Fruit fly (Drosophila melanogaster) whole organism, embryonic: ENCODE measurements around the gene Jhbp12.

ENCODE experiments used
- Asciz ChIP-seq: fragments of 200-800 bp; sonication (Bioruptor generic); optimal IDR thresholded peaks from 2 replicates; lab custom pipeline; 2017; ENCODE audit warnings: missing biosample characterization, mild to moderate bottlenecking, missing genetic modification characterization, missing genetic modification reagents
- CG10147 ChIP-seq: fragments of 200-800 bp; sonication (Bioruptor generic); optimal IDR thresholded peaks from 2 replicates; lab custom pipeline; 2019; ENCODE audit warnings: missing biosample characterization, mild to moderate bottlenecking, missing genetic modification characterization, moderate library complexity
- CG1024 ChIP-seq: fragments of 200-800 bp; sonication (Bioruptor generic); IDR thresholded peaks from 2 replicates; pipeline ENCODE4 v1.3.6; 2022; ENCODE audit warnings: missing biosample characterization, missing genetic modification characterization
- CG10543 ChIP-seq: fragments of 200-800 bp; sonication (Bioruptor generic); optimal IDR thresholded peaks from 3 replicates; lab custom pipeline; 2017; ENCODE audit warnings: missing biosample characterization, mild to moderate bottlenecking, missing genetic modification characterization, moderate library complexity
- CG11456 ChIP-seq: fragments of 200-800 bp; sonication (Bioruptor generic); IDR thresholded peaks from 3 replicates; pipeline ENCODE4 v1.3.6; 2022; ENCODE audit warnings: missing biosample characterization, missing genetic modification characterization
- CG12744 ChIP-seq: fragments of 200-800 bp; sonication (Bioruptor generic); optimal IDR thresholded peaks from 2 replicates; lab custom pipeline; 2016; ENCODE audit warnings: missing biosample characterization, missing genetic modification characterization
- CG13894 ChIP-seq: fragments of 200-800 bp; sonication (Bioruptor generic); optimal IDR thresholded peaks from 3 replicates; lab custom pipeline; 2018; ENCODE audit warnings: missing biosample characterization, mild to moderate bottlenecking, missing genetic modification characterization, moderate library complexity
- CG14014 ChIP-seq: fragments of 200-800 bp; sonication (Bioruptor generic); IDR thresholded peaks from 2 replicates; pipeline ENCODE4 v1.3.6; 2022; ENCODE audit warnings: missing biosample characterization, missing genetic modification characterization
- CG3995 ChIP-seq: fragments of 200-800 bp; sonication (Bioruptor generic); optimal IDR thresholded peaks from 3 replicates; lab custom pipeline; 2016; ENCODE audit warnings: missing biosample characterization, missing genetic modification characterization
- CG6175 ChIP-seq: fragments of 200-800 bp; sonication (Bioruptor generic); IDR thresholded peaks from 3 replicates; pipeline ENCODE4 v1.3.6; 2022; ENCODE audit warnings: missing biosample characterization, missing genetic modification characterization
- CG6654 ChIP-seq: fragments of 200-800 bp; sonication (Bioruptor generic); optimal IDR thresholded peaks from 2 replicates; lab custom pipeline; 2017; ENCODE audit warnings: missing biosample characterization, mild to moderate bottlenecking, missing genetic modification characterization
- CG6765 ChIP-seq: fragments of 200-800 bp; sonication (Bioruptor generic); optimal IDR thresholded peaks from 3 replicates; lab custom pipeline; 2017; ENCODE audit warnings: missing biosample characterization, mild to moderate bottlenecking, missing genetic modification characterization
- CG7987 ChIP-seq: fragments of 200-800 bp; sonication (Bioruptor generic); optimal IDR thresholded peaks from 2 replicates; lab custom pipeline; 2018; ENCODE audit warnings: missing biosample characterization, mild to moderate bottlenecking, missing genetic modification characterization, moderate library complexity
- CG9437 ChIP-seq: fragments of 200-800 bp; sonication (Bioruptor generic); optimal IDR thresholded peaks from 2 replicates; lab custom pipeline; 2018; ENCODE audit warnings: missing biosample characterization, mild to moderate bottlenecking, missing genetic modification characterization
- CG9932 ChIP-seq: fragments of 200-800 bp; sonication (Bioruptor generic); IDR thresholded peaks from 2 replicates; pipeline ENCODE4 v1.3.6; 2022; ENCODE audit warnings: missing biosample characterization, missing genetic modification characterization
- D19A ChIP-seq: fragments of 200-800 bp; optimal IDR thresholded peaks from 3 replicates; lab custom pipeline; 2019; ENCODE audit warnings: missing biosample characterization, mild to moderate bottlenecking, missing genetic modification characterization, moderate library complexity
- Dbx ChIP-seq: fragments of 200-800 bp; sonication (Bioruptor generic); IDR thresholded peaks from 3 replicates; pipeline ENCODE4 v1.3.6; 2022; ENCODE audit warnings: missing biosample characterization, missing genetic modification characterization
- Dfd ChIP-seq, 2 experiments: fragments of >200 bp; optimal IDR thresholded peaks; 2 replicates each; lab custom pipeline; 2017; ENCODE audit warnings: missing biosample characterization in 2 of 2, missing genetic modification characterization in 2 of 2
- Dll ChIP-seq: fragments of 200-800 bp; sonication (Bioruptor generic); IDR thresholded peaks from 4 replicates; pipeline ENCODE4 v1.3.6; 2022; ENCODE audit warnings: missing biosample characterization, missing genetic modification characterization; ENCODE audit not compliant: partially characterized antibody
- E2f1 ChIP-seq: fragments of 200-800 bp; sonication (Bioruptor generic); IDR thresholded peaks from 2 replicates; pipeline ENCODE4 v1.3.6; 2022; ENCODE audit warnings: missing biosample characterization, missing genetic modification characterization
- E2f2 ChIP-seq: fragments of 200-800 bp; sonication (Bioruptor generic); IDR thresholded peaks from 2 replicates; pipeline ENCODE4 v1.3.6; 2022; ENCODE audit warnings: missing biosample characterization, missing genetic modification characterization
- Eip74EF ChIP-seq, 2 experiments: fragments of 200-800 bp in 1 of 2; fragments of >200 bp in 1 of 2; sonication (Bioruptor generic) in 1 of 2; optimal IDR thresholded peaks; 2 replicates each; lab custom pipeline; 2017 to 2019; ENCODE audit warnings: missing biosample characterization in 2 of 2, missing genetic modification characterization in 2 of 2, mild to moderate bottlenecking in 1 of 2, moderate library complexity in 1 of 2
- Ets97D ChIP-seq: fragments of 200-800 bp; sonication (Bioruptor generic); optimal IDR thresholded peaks from 3 replicates; lab custom pipeline; 2016; ENCODE audit warnings: missing biosample characterization, missing genetic modification characterization
- HHEX ChIP-seq: fragments of 200-800 bp; sonication (Bioruptor generic); optimal IDR thresholded peaks from 3 replicates; lab custom pipeline; 2017; ENCODE audit warnings: missing biosample characterization, mild to moderate bottlenecking, missing genetic modification characterization, missing genetic modification reagents
- Hey ChIP-seq: fragments of 200-800 bp; sonication (Bioruptor generic); optimal IDR thresholded peaks from 3 replicates; lab custom pipeline; 2018; ENCODE audit warnings: missing biosample characterization, mild to moderate bottlenecking, missing genetic modification characterization
- Hmr ChIP-seq: fragments of 200-800 bp; sonication (Bioruptor generic); optimal IDR thresholded peaks from 3 replicates; lab custom pipeline; 2017; ENCODE audit warnings: mild to moderate bottlenecking, missing biosample characterization, missing genetic modification reagents, missing genetic modification characterization
- Hr51 ChIP-seq, 2 experiments: fragments of 200-800 bp; sonication (Bioruptor generic); optimal IDR thresholded peaks; 2 replicates in 1 of 2; 3 replicates in 1 of 2; lab custom pipeline; 2016 to 2018; ENCODE audit warnings: missing biosample characterization in 2 of 2, missing genetic modification characterization in 2 of 2, mild to moderate bottlenecking in 1 of 2, moderate library complexity in 1 of 2
- MESR4 ChIP-seq: fragments of 200-800 bp; sonication (Bioruptor generic); optimal IDR thresholded peaks from 2 replicates; lab custom pipeline; 2018; ENCODE audit warnings: missing biosample characterization, mild to moderate bottlenecking, missing genetic modification characterization, moderate library complexity
- NC2α ChIP-seq: fragments of 200-800 bp; sonication (Bioruptor generic); optimal IDR thresholded peaks from 2 replicates; lab custom pipeline; 2016; ENCODE audit warnings: missing biosample characterization, missing genetic modification characterization
- NC2β ChIP-seq: fragments of 200-800 bp; sonication (Bioruptor generic); optimal IDR thresholded peaks from 2 replicates; lab custom pipeline; 2016; ENCODE audit warnings: missing biosample characterization, missing genetic modification characterization
- NK7.1 ChIP-seq: fragments of 200-800 bp; sonication (Bioruptor generic); optimal IDR thresholded peaks from 3 replicates; lab custom pipeline; 2016; ENCODE audit warnings: missing biosample characterization, missing genetic modification characterization
- Pdp1 ChIP-seq, 2 experiments: fragments of 200-800 bp; sonication (Bioruptor generic); optimal IDR thresholded peaks; 3 replicates each; lab custom pipeline; 2016; ENCODE audit warnings: missing biosample characterization in 2 of 2, missing genetic modification characterization in 2 of 2, mild to moderate bottlenecking in 1 of 2, moderate library complexity in 1 of 2
- Ptx1 ChIP-seq: fragments of 200-800 bp; sonication (Bioruptor generic); IDR thresholded peaks from 2 replicates; pipeline ENCODE4 v1.3.6; 2022; ENCODE audit warnings: missing biosample characterization, missing genetic modification characterization
- TFAM ChIP-seq: fragments of 200-800 bp; sonication (Bioruptor generic); optimal IDR thresholded peaks from 2 replicates; lab custom pipeline; 2017; ENCODE audit warnings: missing biosample characterization, missing genetic modification characterization, inconsistent platforms
- Usf ChIP-seq: fragments of 200-800 bp; sonication (Bioruptor generic); optimal IDR thresholded peaks from 2 replicates; lab custom pipeline; 2017; ENCODE audit warnings: missing genotype, missing biosample characterization, missing genetic modification characterization
- caup ChIP-seq: fragments of 200-800 bp; sonication (Bioruptor generic); optimal IDR thresholded peaks from 3 replicates; lab custom pipeline; 2017; ENCODE audit warnings: missing biosample characterization, mild to moderate bottlenecking, missing genetic modification characterization, moderate library complexity; ENCODE audit not compliant: severe bottlenecking
- chm ChIP-seq: fragments of 200-800 bp; sonication (Bioruptor generic); IDR thresholded peaks from 2 replicates; pipeline ENCODE4 v1.3.6; 2022; ENCODE audit warnings: missing biosample characterization, missing genetic modification characterization
- ems ChIP-seq: fragments of 200-800 bp; sonication (Bioruptor generic); optimal IDR thresholded peaks from 3 replicates; lab custom pipeline; 2016; ENCODE audit warnings: missing biosample characterization, missing genetic modification characterization
- ewg ChIP-seq: fragments of 200-800 bp; sonication (Bioruptor generic); optimal IDR thresholded peaks from 3 replicates; lab custom pipeline; 2017; ENCODE audit warnings: mild to moderate bottlenecking, missing biosample characterization, missing genetic modification reagents, missing genetic modification characterization
- eyg ChIP-seq: fragments of 200-800 bp; sonication (Bioruptor generic); optimal IDR thresholded peaks from 3 replicates; lab custom pipeline; 2016; ENCODE audit warnings: missing biosample characterization, missing genetic modification characterization
- luna ChIP-seq: fragments of 200-800 bp; sonication (Bioruptor generic); optimal IDR thresholded peaks from 2 replicates; lab custom pipeline; 2016; ENCODE audit warnings: missing biosample characterization, missing genetic modification characterization
- p53 ChIP-seq: fragments of 200-800 bp; sonication (Bioruptor generic); optimal IDR thresholded peaks from 2 replicates; lab custom pipeline; 2016; ENCODE audit warnings: missing biosample characterization, missing genetic modification characterization
- pfk ChIP-seq: fragments of 200-800 bp; sonication (Bioruptor generic); optimal IDR thresholded peaks from 2 replicates; lab custom pipeline; 2018; ENCODE audit warnings: missing biosample characterization, mild to moderate bottlenecking, missing genetic modification characterization, moderate library complexity
- pnt ChIP-seq: fragments of 200-800 bp; sonication (Bioruptor generic); optimal IDR thresholded peaks from 3 replicates; lab custom pipeline; 2016; ENCODE audit warnings: missing biosample characterization, missing genetic modification characterization
- shn ChIP-seq: fragments of 200-800 bp; sonication (Bioruptor generic); optimal IDR thresholded peaks from 3 replicates; lab custom pipeline; 2016; ENCODE audit warnings: missing biosample characterization, missing genetic modification characterization
- tgo ChIP-seq: fragments of 200-800 bp; sonication (Bioruptor generic); IDR thresholded peaks from 3 replicates; pipeline ENCODE4 v1.3.6; 2022; ENCODE audit warnings: missing biosample characterization, missing genetic modification characterization
- tx ChIP-seq: fragments of 200-800 bp; sonication (Bioruptor generic); optimal IDR thresholded peaks from 2 replicates; lab custom pipeline; 2016; ENCODE audit warnings: missing biosample characterization, missing genetic modification characterization
- vfl ChIP-seq: fragments of 200-800 bp; sonication (Bioruptor generic); optimal IDR thresholded peaks from 2 replicates; lab custom pipeline; 2016; ENCODE audit warnings: missing biosample characterization, missing genetic modification characterization
- wek ChIP-seq: fragments of 200-800 bp; sonication (Bioruptor generic); optimal IDR thresholded peaks from 3 replicates; lab custom pipeline; 2018; ENCODE audit warnings: missing biosample characterization, mild to moderate bottlenecking, missing genetic modification characterization, moderate library complexity

Jhbp12 gene

DNA sequence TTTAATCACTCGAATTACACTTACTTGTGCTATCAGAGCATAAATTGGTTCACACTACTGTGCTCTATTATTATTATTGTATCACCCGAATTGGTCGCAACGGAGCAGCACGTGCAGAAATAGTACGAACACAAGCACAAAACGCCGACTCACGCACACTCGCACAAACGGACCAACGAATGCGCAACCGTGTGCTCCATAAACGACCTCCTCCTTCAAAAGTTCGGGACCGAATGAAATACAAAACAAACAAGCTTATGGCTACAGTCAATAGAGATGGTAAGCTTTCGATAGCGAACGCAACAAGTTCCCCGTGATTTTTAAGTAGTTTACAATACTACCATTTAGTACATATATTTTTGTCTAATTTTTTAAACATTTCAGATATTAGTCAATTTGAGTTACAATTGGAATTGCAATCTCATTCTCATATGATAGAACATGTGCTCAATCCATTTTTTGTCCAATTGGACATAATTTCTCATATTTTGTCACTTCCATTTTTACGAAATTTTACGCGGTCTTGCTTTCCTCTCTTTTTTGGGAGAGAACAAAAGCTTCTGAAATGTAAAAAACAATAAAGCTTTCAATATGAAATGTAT lies 19.2 kb downstream of the Jhbp12 start, which contains the start of gene Cftr (continued):
- TF ChIP-seq CG3995 (GFP tag; lab: Kevin White, UChicago) (peak; percentile 97), Hey (tag; lab: Kevin White, UChicago) (peak; percentile 47), CG6175 (peak; percentile 20; the same call in 1 of the 3 replicates), eyg (GFP tag; lab: Kevin White, UChicago) (peak; percentile 22), ewg (GFP tag; lab: Kevin White, UChicago) (peak; percentile 15), vfl (GFP tag; lab: Kevin White, UChicago) (peak; percentile 53), Eip74EF (GFP tag; optimal IDR thresholded peaks at IDR 0.05; lab: Kevin White, UChicago) (no peak), NC2α (GFP tag; lab: Kevin White, UChicago) (peak; percentile 55), Pdp1 (GFP tag; optimal IDR thresholded peaks at IDR 0.05; lab: Kevin White, UChicago) (peak; percentile 27 to 83), Dbx (GFP tag; lab: Robert Waterston, UW) (peak; percentile 85; the same call in 2 of the 3 replicates), NK7.1 (GFP tag; lab: Kevin White, UChicago) (peak; percentile 58), Ets97D (GFP tag; lab: Kevin White, UChicago) (peak; percentile 45), Hr51 (GFP tag; optimal IDR thresholded peaks at IDR 0.05; lab: Kevin White, UChicago) (peak in 1 of 2 experiments; percentile 43), Usf (GFP tag; lab: Kevin White, UChicago) (no peak), luna (GFP tag; lab: Kevin White, UChicago) (peak; percentile 27), CG6765 (GFP tag; lab: Kevin White, UChicago) (no peak), CG14014 (GFP tag; lab: Robert Waterston, UW) (peak; percentile 65; the same call in 1 of the 2 replicates), shn (GFP tag; lab: Kevin White, UChicago) (peak; percentile 50), pfk (GFP tag; lab: Kevin White, UChicago) (peak; percentile 57), CG6654 (GFP tag; lab: Kevin White, UChicago) (no peak), CG7987 (GFP tag; lab: Kevin White, UChicago) (peak; percentile 80), Hmr (peak; percentile 63), tgo (GFP tag; lab: Robert Waterston, UW) (peak; percentile 36; the same call in 1 of the 3 replicates), CG10543 (GFP tag; lab: Kevin White, UChicago) (peak; percentile 74), ems (GFP tag; lab: Kevin White, UChicago) (peak; percentile 65), Dfd (GFP tag; optimal IDR thresholded peaks at IDR 0.05; lab: Kevin White, UChicago) (no peak), CG11456 (peak; percentile 51; the same call in 1 of the 3 replicates), CG9932 (GFP tag; lab: Robert Waterston, UW) (peak; percentile 70), wek (GFP tag; lab: Kevin White, UChicago) (peak; percentile 18), CG12744 (GFP tag; lab: Kevin White, UChicago) (peak; percentile 70), Ptx1 (GFP tag; lab: Robert Waterston, UW) (peak; percentile 43), Asciz (GFP tag; lab: Kevin White, UChicago) (peak; percentile 60), Dll (GFP tag; lab: Robert Waterston, UW) (0 out of 4 replicates have a peak, but pooled peaks have one; percentile 30), caup (GFP tag; lab: Kevin White, UChicago) (peak; percentile 83), tx (GFP tag; lab: Kevin White, UChicago) (peak; percentile 7), E2f1 (GFP tag; lab: Robert Waterston, UW) (peak; percentile 48; the same call in 1 of the 2 replicates), CG10147 (GFP tag; lab: Kevin White, UChicago) (peak; percentile 52), p53 (GFP tag; lab: Kevin White, UChicago) (peak; percentile 11), CG13894 (peak; percentile 73), NC2β (GFP tag; lab: Kevin White, UChicago) (peak; percentile 41), E2f2 (GFP tag; lab: Robert Waterston, UW) (peak; percentile 51), MESR4 (peak; percentile 23), chm (no peak; the same call in 1 of the 2 replicates), TFAM (GFP tag; lab: Kevin White, UChicago) (no peak), D19A (tag; lab: Kevin White, UChicago) (no peak), HHEX (GFP tag; lab: Kevin White, UChicago) (no peak), CG9437 (GFP tag; lab: Kevin White, UChicago) (no peak), pnt (peak; percentile 14), CG1024 (0 out of 2 replicates have a peak, but pooled peaks have one; percentile 17)
